Fruit fly (Drosophila melanogaster) S2 (cell line): Measurements from ENCODE around the gene drd.

Source experiments
- CG8478 ChIP-seq: fragments of >200 bp; optimal IDR thresholded peaks from 2 replicates; lab custom pipeline; 2018
- CTCF ChIP-seq, 2 experiments: fragments of >200 bp; optimal IDR thresholded peaks; 2 replicates each; lab custom pipeline; 2018

DNA sequence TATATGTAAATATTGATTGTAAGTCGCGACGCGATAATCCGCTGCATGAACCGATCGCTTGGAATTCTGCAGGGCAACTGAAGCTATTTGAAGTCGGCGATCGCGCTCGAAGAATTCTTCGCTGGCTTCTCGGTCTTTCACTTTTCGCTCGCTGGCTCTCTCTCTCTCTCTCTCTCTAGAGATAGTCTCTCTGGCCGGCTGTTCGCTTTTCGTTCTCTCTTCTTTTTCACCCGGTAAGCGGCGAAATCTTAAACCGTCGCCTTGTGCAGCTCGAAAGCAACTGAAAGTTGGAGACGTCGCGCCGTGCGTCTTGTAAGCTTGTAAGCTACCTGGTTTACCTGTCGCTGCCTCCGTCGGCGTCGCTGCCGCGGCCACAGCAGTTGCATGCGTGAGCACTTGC, 37.4 kb downstream of the drd start, which contains the start of gene CG9095:
- no peak for TF ChIP-seq CTCF (optimal IDR thresholded peaks at IDR 0.05; lab: Kevin White, UChicago)
- TF ChIP-seq CG8478 (lab: Kevin White, UChicago): no peak
